Worm (Caenorhabditis elegans) whole organism, late embryonic: ENCODE measurements around the gene C18B12.4.

Experiments used
- ama-1 ChIP-seq: fragments of 150-350 bp; optimal IDR thresholded peaks from 2 replicates; lab custom pipeline; 2014
- dve-1 ChIP-seq: sonication (generic microtip); optimal IDR thresholded peaks from 2 replicates; lab custom pipeline; 2017; ENCODE audit warnings: antibody characterized with exemption, mild to moderate bottlenecking, missing genetic modification characterization, missing compliant biosample characterization
- elt-2 ChIP-seq: sonication (generic microtip); optimal IDR thresholded peaks from 2 replicates; lab custom pipeline; 2016; ENCODE audit warnings: missing genetic modification reagents, missing genetic modification characterization, missing compliant biosample characterization
- hlh-30 ChIP-seq: sonication (generic microtip); optimal IDR thresholded peaks from 2 replicates; lab custom pipeline; 2017; ENCODE audit warnings: antibody characterized with exemption, missing genetic modification characterization, missing compliant biosample characterization; ENCODE audit not compliant: insufficient read depth
- pha-4 ChIP-seq: fragments of 150-350 bp; optimal IDR thresholded peaks from 2 replicates; lab custom pipeline; 2018; ENCODE audit warnings: missing biosample characterization, missing genetic modification reagents, missing genetic modification characterization
- pqm-1 ChIP-seq: sonication (generic microtip); optimal IDR thresholded peaks from 2 replicates; lab custom pipeline; 2016; ENCODE audit warnings: missing genetic modification characterization, missing compliant biosample characterization
- pros-1 ChIP-seq: fragments of 150-350 bp; optimal IDR thresholded peaks from 2 replicates; lab custom pipeline; 2014; ENCODE audit warnings: missing biosample characterization, missing genetic modification reagents, missing genetic modification characterization
- unc-3 ChIP-seq, 2 experiments: fragments of 200-800 bp in 1 of 2; sonication (Bioruptor generic) in 1 of 2; sonication (generic microtip) in 1 of 2; conservative IDR thresholded peaks in 1 of 2; optimal IDR thresholded peaks in 1 of 2; 2 replicates each; pipeline versions ENCODE4 v1.3.6 to Lab custom; 2016 to 2022; ENCODE audit warnings: missing compliant biosample characterization in 2 of 2, missing genetic modification characterization in 2 of 2, missing genetic modification reagents in 1 of 2
- zip-5 ChIP-seq: sonication (generic microtip); optimal IDR thresholded peaks from 2 replicates; lab custom pipeline; 2016; ENCODE audit warnings: missing genetic modification characterization, missing compliant biosample characterization

DNA sequence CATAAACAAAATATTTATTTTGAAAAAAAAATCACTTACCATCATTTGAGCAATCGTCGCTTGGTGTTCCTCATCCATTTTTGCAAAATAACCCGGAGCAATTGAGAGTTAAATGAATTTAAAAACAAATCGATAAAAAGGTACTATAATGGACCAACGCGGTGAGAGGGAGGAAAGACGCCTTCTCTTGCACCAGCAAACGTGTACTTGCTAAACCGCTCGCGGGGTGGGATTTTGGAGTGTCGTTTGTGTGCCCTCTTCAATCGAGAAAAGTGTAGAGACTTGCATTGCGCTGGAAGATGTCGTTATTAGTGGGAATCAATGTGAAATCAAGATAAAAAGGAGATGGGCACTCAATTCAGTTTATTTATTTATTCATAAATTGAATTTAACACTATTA is 43.4 kb upstream of the C18B12.4 start, which contains the start of gene H40L08.1:
- TF ChIP-seq zip-5 (tag; lab: Kevin White, UChicago) (no peak), pha-4 (tag; lab: Kevin White, UChicago) (no peak), hlh-30 (no peak), dve-1 (tag; lab: Kevin White, UChicago) (no peak), ama-1 (lab: Kevin White, UChicago) (no peak), unc-3 (GFP tag; conservative IDR thresholded peaks at IDR 0.05; lab: Robert Waterston, UW) (no peak), unc-3 (tag; optimal IDR thresholded peaks at IDR 0.05; lab: Kevin White, UChicago) (no peak), pqm-1 (tag; lab: Kevin White, UChicago) (no peak), pros-1 (tag; lab: Kevin White, UChicago) (no peak), elt-2 (tag; lab: Kevin White, UChicago) (peak; percentile 38)
